Fruit fly (Drosophila melanogaster) whole organism, wandering third instar larva: ENCODE data around the gene nAChRalpha5.

ENCODE experiments used
- Dfd ChIP-seq: fragments of >200 bp; optimal IDR thresholded peaks from 2 replicates; lab custom pipeline; 2017; ENCODE audit warnings: missing biosample characterization, missing genetic modification characterization
- HLH106 ChIP-seq: fragments of 200-800 bp; optimal IDR thresholded peaks from 3 replicates; lab custom pipeline; 2019; ENCODE audit warnings: missing biosample characterization, mild to moderate bottlenecking, missing genetic modification characterization, moderate library complexity
- Rel ChIP-seq, 2 experiments: fragments of 200-800 bp; sonication (Bioruptor generic) in 1 of 2; optimal IDR thresholded peaks; 2 replicates in 1 of 2; 3 replicates in 1 of 2; lab custom pipeline; 2016 to 2019; ENCODE audit warnings: mild to moderate bottlenecking in 2 of 2, missing biosample characterization in 2 of 2, missing genetic modification characterization in 2 of 2, moderate library complexity in 1 of 2
- Vsx2 ChIP-seq: fragments of 200-300, 225-300 bp; sonication (Bioruptor generic); optimal IDR thresholded peaks from 2 replicates; lab custom pipeline; 2018; ENCODE audit warnings: missing biosample characterization, missing genetic modification characterization; ENCODE audit not compliant: partially characterized antibody
- ey ChIP-seq: fragments of 200-800 bp; sonication (Bioruptor generic); optimal IDR thresholded peaks from 2 replicates; lab custom pipeline; 2016; ENCODE audit warnings: missing biosample characterization, missing genetic modification characterization
- fru ChIP-seq: fragments of 200-800 bp; sonication (Bioruptor generic); optimal IDR thresholded peaks from 3 replicates; lab custom pipeline; 2016; ENCODE audit warnings: missing biosample characterization, mild to moderate bottlenecking, missing genetic modification characterization
- h ChIP-seq: fragments of 200-800 bp; sonication (Bioruptor generic); optimal IDR thresholded peaks from 3 replicates; lab custom pipeline; 2016; ENCODE audit warnings: missing biosample characterization, mild to moderate bottlenecking, missing genetic modification characterization
- jim ChIP-seq: fragments of 175-275, 200-325 bp; sonication (Bioruptor generic); optimal IDR thresholded peaks from 2 replicates; lab custom pipeline; 2016; ENCODE audit warnings: missing biosample characterization, mild to moderate bottlenecking, missing genetic modification characterization
- pan ChIP-seq: fragments of >200 bp; optimal IDR thresholded peaks from 2 replicates; lab custom pipeline; 2017
- rgr ChIP-seq: fragments of 200-800 bp; sonication (Bioruptor generic); optimal IDR thresholded peaks from 3 replicates; lab custom pipeline; 2016; ENCODE audit warnings: missing biosample characterization, mild to moderate bottlenecking, missing genetic modification characterization

dm6 chr2L:14038718-14039117, 1.3 kb upstream of the nAChRalpha5 start:
- TF ChIP-seq ey (no peak), h (GFP tag; lab: Kevin White, UChicago) (no peak), pan (lab: Kevin White, UChicago) (no peak), Dfd (no peak), jim (GFP tag; lab: Kevin White, UChicago) (no peak), rgr (no peak), fru (GFP tag; lab: Kevin White, UChicago) (no peak), HLH106 (tag; lab: Kevin White, UChicago) (no peak), Vsx2 (GFP tag; lab: Kevin White, UChicago) (no peak), Rel (GFP tag; optimal IDR thresholded peaks at IDR 0.05; lab: Kevin White, UChicago) (no peak), Rel (tag; optimal IDR thresholded peaks at IDR 0.05; lab: Kevin White, UChicago) (no peak)
